Fruit fly (Drosophila melanogaster) whole organism, embryonic: ENCODE data around the gene spirit.

Source experiments
- Bgb ChIP-seq: fragments of 200-800 bp; sonication (Bioruptor generic); IDR thresholded peaks from 2 replicates; pipeline ENCODE4 v1.3.6; 2022; ENCODE audit warnings: missing biosample characterization, missing genetic modification characterization; ENCODE audit not compliant: partially characterized antibody
- CG11695 ChIP-seq: fragments of 200-800 bp; sonication (Bioruptor generic); IDR thresholded peaks from 3 replicates; pipeline ENCODE4 v1.3.6; 2022; ENCODE audit warnings: missing biosample characterization, missing genetic modification characterization
- CG12236 ChIP-seq: fragments of 200-800 bp; sonication (Bioruptor generic); optimal IDR thresholded peaks from 2 replicates; lab custom pipeline; 2016; ENCODE audit warnings: missing biosample characterization, missing genetic modification characterization
- CG14860 ChIP-seq: fragments of 200-800 bp; sonication (Bioruptor generic); IDR thresholded peaks from 3 replicates; pipeline ENCODE4 v1.3.6; 2022; ENCODE audit warnings: missing biosample characterization, missing genetic modification characterization; ENCODE audit not compliant: partially characterized antibody
- CG14965 ChIP-seq: fragments of 200-800 bp; sonication (Bioruptor generic); optimal IDR thresholded peaks from 2 replicates; lab custom pipeline; 2016; ENCODE audit warnings: missing biosample characterization, missing genetic modification characterization, borderline replicate concordance
- CG1602 ChIP-seq: fragments of 200-800 bp; sonication (Bioruptor generic); optimal IDR thresholded peaks from 3 replicates; lab custom pipeline; 2016; ENCODE audit warnings: missing biosample characterization, missing genetic modification characterization
- CG1603 ChIP-seq: fragments of 200-800 bp; sonication (Bioruptor generic); optimal IDR thresholded peaks from 2 replicates; lab custom pipeline; 2019; ENCODE audit warnings: missing biosample characterization, mild to moderate bottlenecking, missing genetic modification characterization, moderate library complexity
- CG17829 ChIP-seq: fragments of 200-800 bp; optimal IDR thresholded peaks from 2 replicates; lab custom pipeline; 2019; ENCODE audit warnings: missing biosample characterization, mild to moderate bottlenecking, missing genetic modification characterization, moderate library complexity
- CG2199 ChIP-seq: fragments of 200-800 bp; sonication (Bioruptor generic); IDR thresholded peaks from 3 replicates; pipeline ENCODE4 v1.3.6; 2022; ENCODE audit warnings: missing biosample characterization, missing genetic modification characterization
- CG2889 ChIP-seq: fragments of 200-800 bp; sonication (Bioruptor generic); IDR thresholded peaks from 3 replicates; pipeline ENCODE4 v1.3.6; 2022; ENCODE audit warnings: missing biosample characterization, missing genetic modification characterization
- CG31441 ChIP-seq: fragments of 200-800 bp; sonication (Bioruptor generic); IDR thresholded peaks from 2 replicates; pipeline ENCODE4 v1.3.6; 2022; ENCODE audit warnings: missing biosample characterization, missing genetic modification characterization
- CG3281 ChIP-seq: fragments of 200-800 bp; sonication (Bioruptor generic); optimal IDR thresholded peaks from 3 replicates; lab custom pipeline; 2017; ENCODE audit warnings: missing biosample characterization, mild to moderate bottlenecking, missing genetic modification characterization
- CG33557 ChIP-seq: fragments of 200-800 bp; sonication (Bioruptor generic); optimal IDR thresholded peaks from 2 replicates; lab custom pipeline; 2019; ENCODE audit warnings: missing biosample characterization, mild to moderate bottlenecking, missing genetic modification characterization, moderate library complexity
- CG4854 ChIP-seq: fragments of 200-800 bp; sonication (Bioruptor generic); optimal IDR thresholded peaks from 2 replicates; lab custom pipeline; 2016; ENCODE audit warnings: missing biosample characterization, missing genetic modification characterization, inconsistent platforms
- CG7786 ChIP-seq: fragments of 200-800 bp; sonication (Bioruptor generic); optimal IDR thresholded peaks from 2 replicates; lab custom pipeline; 2016; ENCODE audit warnings: missing biosample characterization, missing genetic modification characterization
- CG7963 ChIP-seq: fragments of 200-800 bp; sonication (Bioruptor generic); IDR thresholded peaks from 3 replicates; pipeline ENCODE4 v1.3.6; 2022; ENCODE audit warnings: missing biosample characterization, missing genetic modification characterization; ENCODE audit not compliant: partially characterized antibody
- CG8924 ChIP-seq: fragments of 200-800 bp; optimal IDR thresholded peaks from 3 replicates; lab custom pipeline; 2019; ENCODE audit warnings: missing biosample characterization, mild to moderate bottlenecking, missing genetic modification characterization, moderate library complexity
- CG9215 ChIP-seq: fragments of 200-800 bp; sonication (Bioruptor generic); IDR thresholded peaks from 2 replicates; pipeline ENCODE4 v1.3.6; 2022; ENCODE audit warnings: missing biosample characterization, missing genetic modification characterization
- CG9437 ChIP-seq: fragments of 200-800 bp; sonication (Bioruptor generic); optimal IDR thresholded peaks from 2 replicates; lab custom pipeline; 2018; ENCODE audit warnings: missing biosample characterization, mild to moderate bottlenecking, missing genetic modification characterization
- CoRest ChIP-seq: fragments of 200-800 bp; sonication (Bioruptor generic); optimal IDR thresholded peaks from 3 replicates; lab custom pipeline; 2018; ENCODE audit warnings: missing biosample characterization, mild to moderate bottlenecking, missing genetic modification characterization, moderate library complexity
- Dll ChIP-seq: fragments of 200-800 bp; sonication (Bioruptor generic); IDR thresholded peaks from 4 replicates; pipeline ENCODE4 v1.3.6; 2022; ENCODE audit warnings: missing biosample characterization, missing genetic modification characterization; ENCODE audit not compliant: partially characterized antibody
- ERR ChIP-seq: fragments of 200-800 bp; sonication (Bioruptor generic); optimal IDR thresholded peaks from 2 replicates; lab custom pipeline; 2016; ENCODE audit warnings: missing biosample characterization, missing genetic modification characterization
- Jarid2 ChIP-seq: fragments of 200-800 bp; sonication (Bioruptor generic); optimal IDR thresholded peaks from 3 replicates; lab custom pipeline; 2017; ENCODE audit warnings: mild to moderate bottlenecking, missing biosample characterization, missing genetic modification reagents, missing genetic modification characterization
- Kr ChIP-seq: fragments of 200-800 bp; sonication (Bioruptor generic); optimal IDR thresholded peaks from 2 replicates; lab custom pipeline; 2017; ENCODE audit warnings: missing biosample characterization, mild to moderate bottlenecking, missing genetic modification characterization
- PHDP ChIP-seq: fragments of 200-800 bp; sonication (Bioruptor generic); optimal IDR thresholded peaks from 3 replicates; lab custom pipeline; 2018; ENCODE audit warnings: missing biosample characterization, mild to moderate bottlenecking, missing genetic modification characterization, moderate library complexity
- TFAM ChIP-seq: fragments of 200-800 bp; sonication (Bioruptor generic); optimal IDR thresholded peaks from 2 replicates; lab custom pipeline; 2017; ENCODE audit warnings: missing biosample characterization, missing genetic modification characterization, inconsistent platforms
- Xrp1 ChIP-seq: fragments of 200-800 bp; sonication (Bioruptor generic); IDR thresholded peaks from 2 replicates; pipeline ENCODE4 v1.3.6; 2022; ENCODE audit warnings: missing biosample characterization, missing genetic modification characterization
- al ChIP-seq: fragments of 200-800 bp; sonication (Bioruptor generic); IDR thresholded peaks from 2 replicates; pipeline ENCODE4 v1.3.6; 2022; ENCODE audit warnings: missing biosample characterization, missing genetic modification characterization
- ase ChIP-seq: fragments of 200-800 bp; sonication (Bioruptor generic); IDR thresholded peaks from 3 replicates; pipeline ENCODE4 v1.3.6; 2022; ENCODE audit warnings: missing biosample characterization, missing genetic modification characterization
- ash1 ChIP-seq: fragments of 200-800 bp; sonication (Bioruptor generic); optimal IDR thresholded peaks from 2 replicates; lab custom pipeline; 2018; ENCODE audit warnings: missing biosample characterization, mild to moderate bottlenecking, missing genetic modification characterization
- chn ChIP-seq: fragments of 200-800 bp; sonication (Bioruptor generic); optimal IDR thresholded peaks from 2 replicates; lab custom pipeline; 2016; ENCODE audit warnings: missing biosample characterization, missing genetic modification characterization
- crol ChIP-seq: fragments of 200-800 bp; sonication (Bioruptor generic); IDR thresholded peaks from 2 replicates; pipeline ENCODE4 v1.3.6; 2022; ENCODE audit warnings: missing biosample characterization, missing genetic modification characterization
- crp ChIP-seq, 2 experiments: fragments of 200-800 bp; sonication (Bioruptor generic); optimal IDR thresholded peaks; 2 replicates in 1 of 2; 3 replicates in 1 of 2; lab custom pipeline; 2017; ENCODE audit warnings: missing biosample characterization in 2 of 2, missing genetic modification characterization in 2 of 2, mild to moderate bottlenecking in 1 of 2, moderate library complexity in 1 of 2
- fd96Cb ChIP-seq: fragments of 200-800 bp; sonication (Bioruptor generic); optimal IDR thresholded peaks from 2 replicates; lab custom pipeline; 2018; ENCODE audit warnings: missing biosample characterization, mild to moderate bottlenecking, missing genetic modification characterization, moderate library complexity
- ftz-f1 ChIP-seq: fragments of 200-800 bp; sonication (Bioruptor generic); optimal IDR thresholded peaks from 2 replicates; lab custom pipeline; 2016; ENCODE audit warnings: missing biosample characterization, missing genetic modification characterization
- gce ChIP-seq: fragments of 200-800 bp; sonication (Bioruptor generic); IDR thresholded peaks from 3 replicates; pipeline ENCODE4 v1.3.6; 2022; ENCODE audit warnings: missing biosample characterization, missing genetic modification characterization
- lab ChIP-seq: fragments of 200-800 bp; sonication (Bioruptor generic); optimal IDR thresholded peaks from 3 replicates; lab custom pipeline; 2017; ENCODE audit warnings: missing biosample characterization, missing genetic modification characterization, mild to moderate bottlenecking, moderate library complexity, missing genetic modification reagents
- lilli ChIP-seq: fragments of 200-800 bp; sonication (Bioruptor generic); optimal IDR thresholded peaks from 3 replicates; lab custom pipeline; 2016; ENCODE audit warnings: missing biosample characterization, missing genetic modification characterization
- onecut ChIP-seq: fragments of 200-800 bp; sonication (Bioruptor generic); IDR thresholded peaks from 2 replicates; pipeline ENCODE4 v1.3.6; 2022; ENCODE audit warnings: missing biosample characterization, missing genetic modification characterization
- org-1 ChIP-seq: fragments of 200-800 bp; sonication (Bioruptor generic); optimal IDR thresholded peaks from 2 replicates; lab custom pipeline; 2017; ENCODE audit warnings: missing biosample characterization, missing genetic modification characterization
- pho ChIP-seq: fragments of 200-800 bp; sonication (Bioruptor generic); optimal IDR thresholded peaks from 2 replicates; lab custom pipeline; 2016; ENCODE audit warnings: missing biosample characterization, missing genetic modification characterization
- pnt ChIP-seq: fragments of 200-800 bp; sonication (Bioruptor generic); optimal IDR thresholded peaks from 3 replicates; lab custom pipeline; 2016; ENCODE audit warnings: missing biosample characterization, missing genetic modification characterization
- prd ChIP-seq, 3 experiments: fragments of >200 bp in 2 of 3; fragments of 200-800 bp in 1 of 3; sonication (Bioruptor generic) in 1 of 3; optimal IDR thresholded peaks in 2 of 3; IDR thresholded peaks in 1 of 3; 2 replicates in 2 of 3; 3 replicates in 1 of 3; pipeline versions ENCODE4 v1.3.6 to Lab custom; 2017 to 2022; ENCODE audit warnings: missing biosample characterization in 1 of 3, missing genetic modification characterization in 1 of 3
- sens-2 ChIP-seq: fragments of 200-800 bp; sonication (Bioruptor generic); IDR thresholded peaks from 2 replicates; pipeline ENCODE4 v1.3.6; 2022; ENCODE audit warnings: missing biosample characterization, missing genetic modification characterization
- slp2 ChIP-seq: fragments of 200-800 bp; sonication (Bioruptor generic); optimal IDR thresholded peaks from 2 replicates; lab custom pipeline; 2016; ENCODE audit warnings: missing biosample characterization, missing genetic modification characterization
- sob ChIP-seq: fragments of 200-800 bp; sonication (Bioruptor generic); IDR thresholded peaks from 2 replicates; pipeline ENCODE4 v1.3.6; 2022; ENCODE audit warnings: missing biosample characterization, missing genetic modification characterization
- tna ChIP-seq: fragments of 200-800 bp; sonication (Bioruptor generic); IDR thresholded peaks from 2 replicates; pipeline ENCODE4 v1.3.6; 2022; ENCODE audit warnings: missing biosample characterization, missing genetic modification characterization; ENCODE audit not compliant: partially characterized antibody
- trem ChIP-seq: fragments of 200-800 bp; optimal IDR thresholded peaks from 3 replicates; lab custom pipeline; 2019; ENCODE audit warnings: missing biosample characterization, mild to moderate bottlenecking, missing genetic modification characterization, moderate library complexity
- z ChIP-seq: fragments of 200-800 bp; sonication (Bioruptor generic); IDR thresholded peaks from 3 replicates; pipeline ENCODE4 v1.3.6; 2022; ENCODE audit warnings: missing biosample characterization, missing genetic modification characterization
- zen2 ChIP-seq: fragments of 200-800 bp; sonication (Bioruptor generic); IDR thresholded peaks from 3 replicates; pipeline ENCODE4 v1.3.6; 2022; ENCODE audit warnings: missing biosample characterization, missing genetic modification characterization; ENCODE audit not compliant: partially characterized antibody

Gene spirit

dm6 chrX:8606206-8606605 is 32.8 kb upstream of the spirit start, which contains the start of gene Caf1-180 (continued):
- TF ChIP-seq lab (GFP tag; lab: Kevin White, UChicago) (no peak), Xrp1 (GFP tag; lab: Robert Waterston, UW) (no peak), CG17829 (tag; lab: Kevin White, UChicago) (peak; percentile 40), z (GFP tag; lab: Robert Waterston, UW) (no peak), CG11695 (GFP tag; lab: Robert Waterston, UW) (no peak), CG9437 (GFP tag; lab: Kevin White, UChicago) (no peak), ERR (GFP tag; lab: Kevin White, UChicago) (no peak), sens-2 (GFP tag; lab: Robert Waterston, UW) (no peak), chn (peak; percentile 43), Kr (GFP tag; lab: Kevin White, UChicago) (peak; percentile 92), Bgb (peak; percentile 87), ftz-f1 (GFP tag; lab: Kevin White, UChicago) (peak; percentile 2), slp2 (GFP tag; lab: Kevin White, UChicago) (no peak), CG31441 (GFP tag; lab: Robert Waterston, UW) (no peak), gce (no peak), pnt (GFP tag; lab: Kevin White, UChicago) (no peak), CG14860 (GFP tag; lab: Robert Waterston, UW) (peak; percentile 57; the same call in 2 of the 3 replicates), sob (GFP tag; lab: Robert Waterston, UW) (no peak), crp (GFP tag; optimal IDR thresholded peaks at IDR 0.05; lab: Kevin White, UChicago) (no peak), CG7786 (GFP tag; lab: Kevin White, UChicago) (peak; percentile 47), org-1 (GFP tag; lab: Kevin White, UChicago) (no peak), CG9215 (peak; percentile 6; the same call in 1 of the 2 replicates), trem (tag; lab: Kevin White, UChicago) (peak; percentile 67), onecut (no peak), CG1602 (no peak), ash1 (GFP tag; lab: Kevin White, UChicago) (no peak), CG1603 (tag; lab: Kevin White, UChicago) (peak; percentile 70), fd96Cb (tag; lab: Kevin White, UChicago) (no peak), zen2 (GFP tag; lab: Robert Waterston, UW) (peak; percentile 58; the same call in 1 of the 3 replicates), CG8924 (tag; lab: Kevin White, UChicago) (no peak), CoRest (tag; lab: Kevin White, UChicago) (peak; percentile 53), lilli (GFP tag; lab: Kevin White, UChicago) (peak; percentile 13), al (no peak), CG3281 (no peak), TFAM (no peak), CG4854 (GFP tag; lab: Kevin White, UChicago) (no peak), CG7963 (GFP tag; lab: Robert Waterston, UW) (peak; percentile 66; the same call in 1 of the 3 replicates), crol (GFP tag; lab: Robert Waterston, UW) (no peak), Dll (peak; percentile 82), CG2889 (GFP tag; lab: Robert Waterston, UW) (no peak), tna (GFP tag; lab: Robert Waterston, UW) (peak; percentile 57; the same call in 1 of the 2 replicates), PHDP (tag; lab: Kevin White, UChicago) (no peak), pho (GFP tag; lab: Kevin White, UChicago) (peak; percentile 45), CG12236 (GFP tag; lab: Kevin White, UChicago) (no peak), CG14965 (no peak), Jarid2 (no peak), ase (GFP tag; lab: Robert Waterston, UW) (no peak), CG2199 (no peak), CG33557 (no peak), prd (optimal IDR thresholded peaks at IDR 0.05; lab: Kevin White, UChicago) (no peak), prd (GFP tag; IDR thresholded peaks at IDR 0.05; lab: Robert Waterston, UW) (no peak)
